Worm (Caenorhabditis elegans): ENCODE results near the gene irg-4.

DNA sequence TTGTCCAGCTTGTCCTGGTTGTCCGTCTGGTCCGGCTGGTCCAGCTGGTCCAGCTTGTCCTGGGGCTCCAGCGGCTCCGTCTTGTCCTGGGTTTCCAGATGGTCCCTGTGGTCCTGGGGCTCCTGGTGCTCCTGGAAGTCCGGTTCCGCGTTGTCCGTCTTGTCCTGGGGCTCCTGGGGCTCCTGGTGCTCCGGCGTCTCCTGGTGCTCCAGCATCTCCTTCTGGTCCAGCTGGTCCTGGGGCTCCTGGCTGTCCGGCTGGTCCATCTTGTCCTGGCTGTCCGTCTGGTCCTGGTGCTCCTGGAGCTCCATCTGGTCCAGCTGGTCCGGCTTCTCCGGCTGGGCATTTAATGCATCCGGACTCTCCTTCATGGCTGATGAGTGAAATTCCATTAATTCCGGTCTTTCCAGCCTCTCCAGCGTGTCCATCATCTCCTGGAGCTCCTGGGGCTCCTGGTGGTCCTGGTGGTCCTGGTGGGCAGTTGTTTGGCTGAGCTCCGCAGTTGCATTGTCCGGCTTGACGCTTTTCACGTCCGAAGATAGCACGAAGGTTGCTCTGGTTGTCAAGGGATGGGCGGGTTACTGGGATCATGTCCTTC is 7.8 kb upstream of the irg-4 start:
- no peak for TF ChIP-seq nhr-237 (tag; optimal IDR thresholded peaks at IDR 0.05)
- no peak for TF ChIP-seq nhr-28 (tag; optimal IDR thresholded peaks at IDR 0.05)
- TF ChIP-seq ztf-11 (tag; optimal IDR thresholded peaks at IDR 0.05): no peak
- no peak for TF ChIP-seq ama-1 (optimal IDR thresholded peaks at IDR 0.05)
- TF ChIP-seq mdl-1 (tag; optimal IDR thresholded peaks at IDR 0.05): no peak
- TF ChIP-seq lin-35 (GFP tag; optimal IDR thresholded peaks at IDR 0.05): no peak
- TF ChIP-seq ces-1 (GFP tag; optimal IDR thresholded peaks at IDR 0.05): no peak
- TF ChIP-seq fkh-10 (GFP tag; optimal IDR thresholded peaks at IDR 0.05): no peak

Data from whole organism, L1 larva.